Fruit fly (Drosophila melanogaster) whole organism, embryonic: ENCODE results near the gene CG42781.

Experiments
- ATbp ChIP-seq: fragments of 200-800 bp; sonication (Bioruptor generic); optimal IDR thresholded peaks from 2 replicates; lab custom pipeline; 2017; ENCODE audit warnings: missing biosample characterization, mild to moderate bottlenecking, missing genetic modification characterization, missing genetic modification reagents
- Atf6 ChIP-seq: fragments of 200-800 bp; sonication (Bioruptor generic); IDR thresholded peaks from 2 replicates; pipeline ENCODE4 v1.3.6; 2022; ENCODE audit warnings: missing biosample characterization, missing genetic modification characterization
- B-H2 ChIP-seq: fragments of 200-800 bp; sonication (Bioruptor generic); optimal IDR thresholded peaks from 2 replicates; lab custom pipeline; 2018; ENCODE audit warnings: missing biosample characterization, mild to moderate bottlenecking, missing genetic modification characterization
- CG10274 ChIP-seq: fragments of 200-800 bp; sonication (Bioruptor generic); optimal IDR thresholded peaks from 3 replicates; lab custom pipeline; 2017; ENCODE audit warnings: missing biosample characterization, mild to moderate bottlenecking, missing genetic modification characterization
- CG11085 ChIP-seq: fragments of 200-800 bp; sonication (Bioruptor generic); IDR thresholded peaks from 2 replicates; pipeline ENCODE4 v1.3.6; 2022; ENCODE audit warnings: missing biosample characterization, missing genetic modification characterization
- CG11093 ChIP-seq: fragments of 200-800 bp; sonication (Bioruptor generic); IDR thresholded peaks from 3 replicates; pipeline ENCODE4 v1.3.6; 2022; ENCODE audit warnings: missing biosample characterization, missing genetic modification characterization
- CG11247 ChIP-seq: fragments of 200-800 bp; sonication (Bioruptor generic); IDR thresholded peaks from 2 replicates; pipeline ENCODE4 v1.3.6; 2022; ENCODE audit warnings: missing biosample characterization, missing genetic modification characterization
- CG13775 ChIP-seq: fragments of 200-800 bp; sonication (Bioruptor generic); optimal IDR thresholded peaks from 3 replicates; lab custom pipeline; 2017; ENCODE audit warnings: missing biosample characterization, mild to moderate bottlenecking, missing genetic modification characterization
- CG1602 ChIP-seq: fragments of 200-800 bp; sonication (Bioruptor generic); optimal IDR thresholded peaks from 3 replicates; lab custom pipeline; 2016; ENCODE audit warnings: missing biosample characterization, missing genetic modification characterization
- CG16815 ChIP-seq: fragments of 200-800 bp; sonication (Bioruptor generic); optimal IDR thresholded peaks from 3 replicates; lab custom pipeline; 2017; ENCODE audit warnings: missing biosample characterization, mild to moderate bottlenecking, missing genetic modification characterization
- CG17186 ChIP-seq: fragments of 200-800 bp; sonication (Bioruptor generic); optimal IDR thresholded peaks from 3 replicates; lab custom pipeline; 2017; ENCODE audit warnings: missing biosample characterization, missing genetic modification reagents, missing genetic modification characterization
- CG18011 ChIP-seq: fragments of 200-800 bp; sonication (Bioruptor generic); optimal IDR thresholded peaks from 2 replicates; lab custom pipeline; 2017; ENCODE audit warnings: missing biosample characterization, missing genetic modification characterization, mild to moderate bottlenecking, moderate library complexity, missing genotype
- CG2678 ChIP-seq: fragments of 200-800 bp; sonication (Bioruptor generic); optimal IDR thresholded peaks from 3 replicates; lab custom pipeline; 2019; ENCODE audit warnings: missing biosample characterization, mild to moderate bottlenecking, missing genetic modification characterization, moderate library complexity
- CG30431 ChIP-seq: fragments of 200-800 bp; sonication (Bioruptor generic); optimal IDR thresholded peaks from 2 replicates; lab custom pipeline; 2017; ENCODE audit warnings: missing biosample characterization, missing genetic modification characterization
- CG5180 ChIP-seq: fragments of 200-800 bp; sonication (Bioruptor generic); optimal IDR thresholded peaks from 3 replicates; lab custom pipeline; 2017; ENCODE audit warnings: missing biosample characterization, missing genetic modification characterization, mild to moderate bottlenecking, moderate library complexity, missing genetic modification reagents
- CG6813 ChIP-seq: fragments of 200-800 bp; sonication (Bioruptor generic); optimal IDR thresholded peaks from 2 replicates; lab custom pipeline; 2017; ENCODE audit warnings: missing biosample characterization, missing genetic modification characterization, mild to moderate bottlenecking, moderate library complexity, missing genetic modification reagents
- CG6854 ChIP-seq: fragments of 200-800 bp; sonication (Bioruptor generic); optimal IDR thresholded peaks from 3 replicates; lab custom pipeline; 2017; ENCODE audit warnings: missing biosample characterization, mild to moderate bottlenecking, missing genetic modification characterization
- CG9817 ChIP-seq: fragments of 200-800 bp; sonication (Bioruptor generic); optimal IDR thresholded peaks from 2 replicates; lab custom pipeline; 2018; ENCODE audit warnings: missing biosample characterization, mild to moderate bottlenecking, missing genetic modification characterization, moderate library complexity
- CrebB ChIP-seq: fragments of 200-800 bp; sonication (Bioruptor generic); optimal IDR thresholded peaks from 3 replicates; lab custom pipeline; 2018; ENCODE audit warnings: missing biosample characterization, mild to moderate bottlenecking, missing genetic modification characterization
- E2f1 ChIP-seq: fragments of 200-800 bp; sonication (Bioruptor generic); IDR thresholded peaks from 2 replicates; pipeline ENCODE4 v1.3.6; 2022; ENCODE audit warnings: missing biosample characterization, missing genetic modification characterization
- ERR ChIP-seq: fragments of 200-800 bp; sonication (Bioruptor generic); optimal IDR thresholded peaks from 2 replicates; lab custom pipeline; 2016; ENCODE audit warnings: missing biosample characterization, missing genetic modification characterization
- H2.0 ChIP-seq: fragments of 200-800 bp; sonication (Bioruptor generic); IDR thresholded peaks from 2 replicates; pipeline ENCODE4 v1.3.6; 2022; ENCODE audit warnings: missing biosample characterization, missing genetic modification characterization
- Hand ChIP-seq: fragments of 200-800 bp; sonication (Bioruptor generic); optimal IDR thresholded peaks from 2 replicates; lab custom pipeline; 2017; ENCODE audit warnings: mild to moderate bottlenecking, missing biosample characterization, missing genetic modification reagents, missing genetic modification characterization
- Kr ChIP-seq: fragments of 200-800 bp; sonication (Bioruptor generic); optimal IDR thresholded peaks from 2 replicates; lab custom pipeline; 2017; ENCODE audit warnings: missing biosample characterization, mild to moderate bottlenecking, missing genetic modification characterization
- Neu2 ChIP-seq: fragments of 200-800 bp; sonication (Bioruptor generic); optimal IDR thresholded peaks from 3 replicates; lab custom pipeline; 2016; ENCODE audit warnings: missing biosample characterization, missing genetic modification characterization, borderline replicate concordance
- Optix ChIP-seq: fragments of 200-800 bp; sonication (Bioruptor generic); IDR thresholded peaks from 3 replicates; pipeline ENCODE4 v1.3.6; 2022; ENCODE audit warnings: missing biosample characterization, missing genetic modification characterization
- PHDP ChIP-seq: fragments of 200-800 bp; sonication (Bioruptor generic); optimal IDR thresholded peaks from 3 replicates; lab custom pipeline; 2018; ENCODE audit warnings: missing biosample characterization, mild to moderate bottlenecking, missing genetic modification characterization, moderate library complexity
- Trl ChIP-seq, 3 experiments: fragments of >200 bp in 2 of 3; fragments of 200-800 bp in 1 of 3; sonication (Bioruptor generic) in 1 of 3; optimal IDR thresholded peaks; 2 replicates in 1 of 3; 3 replicates in 2 of 3; lab custom pipeline; 2016 to 2017; ENCODE audit warnings: missing biosample characterization in 1 of 3, missing genetic modification characterization in 1 of 3
- ac ChIP-seq: fragments of 200-800 bp; sonication (Bioruptor generic); optimal IDR thresholded peaks from 3 replicates; lab custom pipeline; 2017; ENCODE audit warnings: missing biosample characterization, mild to moderate bottlenecking, missing genetic modification characterization
- az2 ChIP-seq: fragments of 200-800 bp; sonication (Bioruptor generic); optimal IDR thresholded peaks from 3 replicates; lab custom pipeline; 2016; ENCODE audit warnings: missing biosample characterization, missing genetic modification characterization
- bcd ChIP-seq: fragments of 200-800 bp; sonication (Bioruptor generic); optimal IDR thresholded peaks from 2 replicates; lab custom pipeline; 2017; ENCODE audit warnings: missing biosample characterization, mild to moderate bottlenecking, missing genetic modification characterization
- caup ChIP-seq: fragments of 200-800 bp; sonication (Bioruptor generic); optimal IDR thresholded peaks from 3 replicates; lab custom pipeline; 2017; ENCODE audit warnings: missing biosample characterization, mild to moderate bottlenecking, missing genetic modification characterization, moderate library complexity; ENCODE audit not compliant: severe bottlenecking
- cwo ChIP-seq: fragments of 200-800 bp; sonication (Bioruptor generic); optimal IDR thresholded peaks from 3 replicates; lab custom pipeline; 2017; ENCODE audit warnings: missing biosample characterization, missing genetic modification characterization, mild to moderate bottlenecking, moderate library complexity, missing genetic modification reagents
- dati ChIP-seq: fragments of 200-800 bp; sonication (Bioruptor generic); IDR thresholded peaks from 2 replicates; pipeline ENCODE4 v1.3.6; 2022; ENCODE audit warnings: missing biosample characterization, missing genetic modification characterization
- esg ChIP-seq: fragments of 200-800 bp; sonication (Bioruptor generic); conservative IDR thresholded peaks from 2 replicates; pipeline ENCODE4 v1.3.6; 2022; ENCODE audit warnings: missing biosample characterization, missing genetic modification characterization
- ewg ChIP-seq: fragments of 200-800 bp; sonication (Bioruptor generic); optimal IDR thresholded peaks from 3 replicates; lab custom pipeline; 2017; ENCODE audit warnings: mild to moderate bottlenecking, missing biosample characterization, missing genetic modification reagents, missing genetic modification characterization
- eyg ChIP-seq: fragments of 200-800 bp; sonication (Bioruptor generic); optimal IDR thresholded peaks from 3 replicates; lab custom pipeline; 2016; ENCODE audit warnings: missing biosample characterization, missing genetic modification characterization
- gcm ChIP-seq: fragments of 200-800 bp; sonication (Bioruptor generic); optimal IDR thresholded peaks from 2 replicates; lab custom pipeline; 2019; ENCODE audit warnings: missing biosample characterization, mild to moderate bottlenecking, missing genetic modification characterization, moderate library complexity
- grau ChIP-seq: fragments of 200-800 bp; optimal IDR thresholded peaks from 3 replicates; lab custom pipeline; 2019; ENCODE audit warnings: missing biosample characterization, mild to moderate bottlenecking, missing genetic modification characterization, moderate library complexity
- gro ChIP-seq: fragments of 200-800 bp; sonication (Bioruptor generic); optimal IDR thresholded peaks from 2 replicates; lab custom pipeline; 2016; ENCODE audit warnings: missing biosample characterization, missing genetic modification characterization
- hbn ChIP-seq: fragments of 200-800 bp; sonication (Bioruptor generic); IDR thresholded peaks from 2 replicates; pipeline ENCODE4 v1.3.6; 2022; ENCODE audit warnings: missing biosample characterization, missing genetic modification characterization; ENCODE audit not compliant: partially characterized antibody
- kay ChIP-seq: fragments of 200-800 bp; sonication (Bioruptor generic); optimal IDR thresholded peaks from 2 replicates; lab custom pipeline; 2016; ENCODE audit warnings: missing biosample characterization, missing genetic modification characterization
- repo ChIP-seq: fragments of 200-800 bp; sonication (Bioruptor generic); optimal IDR thresholded peaks from 2 replicates; lab custom pipeline; 2016; ENCODE audit warnings: missing biosample characterization, missing genetic modification characterization
- row ChIP-seq: fragments of 200-800 bp; sonication (Bioruptor generic); IDR thresholded peaks from 3 replicates; pipeline ENCODE4 v1.3.6; 2022; ENCODE audit warnings: missing biosample characterization, missing genetic modification characterization
- tin ChIP-seq: fragments of 200-800 bp; sonication (Bioruptor generic); optimal IDR thresholded peaks from 3 replicates; lab custom pipeline; 2016; ENCODE audit warnings: missing biosample characterization, missing genetic modification characterization
- wdn ChIP-seq: fragments of 200-800 bp; sonication (Bioruptor generic); IDR thresholded peaks from 2 replicates; pipeline ENCODE4 v1.3.6; 2022; ENCODE audit warnings: missing biosample characterization, missing genetic modification characterization
- wek ChIP-seq: fragments of 200-800 bp; sonication (Bioruptor generic); optimal IDR thresholded peaks from 3 replicates; lab custom pipeline; 2018; ENCODE audit warnings: missing biosample characterization, mild to moderate bottlenecking, missing genetic modification characterization, moderate library complexity
- yki ChIP-seq: fragments of >200 bp; optimal IDR thresholded peaks from 3 replicates; lab custom pipeline; 2018

CG42781 gene

DNA sequence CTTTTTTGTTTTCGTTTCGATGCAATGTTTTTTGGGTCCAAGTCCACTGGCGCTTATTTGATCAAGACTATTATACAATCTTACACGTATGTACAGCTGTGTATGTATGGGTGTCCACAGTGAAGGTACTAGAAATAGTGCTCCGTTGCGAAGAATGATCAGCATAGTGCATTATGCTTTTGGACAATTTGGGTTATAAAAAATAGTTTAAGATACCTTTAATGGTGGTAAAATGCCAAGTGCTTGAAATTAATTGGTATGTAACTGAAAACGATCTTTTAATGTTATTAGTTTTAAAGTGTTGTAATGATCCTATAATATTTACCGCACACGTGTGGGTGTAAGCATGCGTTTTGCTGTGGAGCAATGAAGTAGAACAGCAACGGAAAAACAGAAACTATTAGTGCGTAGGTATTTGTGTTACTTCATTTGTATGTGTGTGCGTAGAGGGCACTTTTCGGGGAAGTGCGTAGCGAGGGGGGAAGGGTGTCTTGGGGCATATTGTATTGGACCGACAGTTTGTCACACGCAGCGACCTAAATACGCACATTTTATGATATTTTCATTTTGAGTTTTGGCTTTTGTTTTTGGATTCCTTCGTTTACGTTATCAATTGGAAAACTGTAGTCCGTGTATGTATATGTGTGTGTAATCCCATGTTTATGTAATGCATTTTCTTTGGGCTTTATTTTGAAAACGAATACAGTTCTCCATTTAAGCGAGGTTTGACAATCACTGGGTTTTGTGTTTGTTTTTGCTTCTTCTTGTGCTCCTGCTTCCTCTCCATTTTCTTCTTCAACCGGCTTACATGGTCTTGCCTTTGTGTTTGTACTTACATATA, 46.4 kb downstream of the CG42781 start (continued):
- TF ChIP-seq CG18011 (GFP tag; lab: Kevin White, UChicago) (peak; percentile 61), dati (peak; percentile 72), CG13775 (GFP tag; lab: Kevin White, UChicago) (peak; percentile 82), wek (peak; percentile 80), ATbp (GFP tag; lab: Kevin White, UChicago) (peak; percentile 94), Hand (peak; percentile 39), Optix (GFP tag; lab: Robert Waterston, UW) (peak; percentile 80; the same call in 2 of the 3 replicates), CG10274 (GFP tag; lab: Kevin White, UChicago) (peak; percentile 70), cwo (peak; percentile 87), CG6854 (GFP tag; lab: Kevin White, UChicago) (peak; percentile 69), hbn (no peak), ac (GFP tag; lab: Kevin White, UChicago) (peak; percentile 82), Trl (optimal IDR thresholded peaks at IDR 0.05; lab: Kevin White, UChicago) (no peak), Trl (GFP tag; optimal IDR thresholded peaks at IDR 0.05; lab: Kevin White, UChicago) (peak; percentile 91), CG11085 (GFP tag; lab: Robert Waterston, UW) (peak; percentile 68), wdn (peak; percentile 59), CG9817 (peak; percentile 81), repo (GFP tag; lab: Kevin White, UChicago) (peak; percentile 85), eyg (GFP tag; lab: Kevin White, UChicago) (peak; percentile 68), CG11093 (GFP tag; lab: Robert Waterston, UW) (peak; percentile 80), CG5180 (peak; percentile 78), caup (GFP tag; lab: Kevin White, UChicago) (peak; percentile 77), Neu2 (GFP tag; lab: Kevin White, UChicago) (peak; percentile 76), CG6813 (peak; percentile 87), CG17186 (GFP tag; lab: Kevin White, UChicago) (peak; percentile 84), row (GFP tag; lab: Robert Waterston, UW) (peak; percentile 92), CG11247 (GFP tag; lab: Robert Waterston, UW) (peak; percentile 72), Atf6 (peak; percentile 74; the same call in 1 of the 2 replicates), tin (peak; percentile 91), H2.0 (GFP tag; lab: Robert Waterston, UW) (peak; percentile 77), esg (GFP tag; lab: Robert Waterston, UW) (peak; percentile 79), E2f1 (GFP tag; lab: Robert Waterston, UW) (peak; percentile 85), PHDP (tag; lab: Kevin White, UChicago) (peak; percentile 93), grau (peak; percentile 93), CrebB (peak; percentile 85), CG16815 (GFP tag; lab: Kevin White, UChicago) (peak; percentile 85), CG1602 (GFP tag; lab: Kevin White, UChicago) (peak; percentile 90), bcd (GFP tag; lab: Kevin White, UChicago) (peak; percentile 90), B-H2 (peak; percentile 20), gro (GFP tag; lab: Kevin White, UChicago) (peak; percentile 31), kay (GFP tag; lab: Kevin White, UChicago) (peak; percentile 81), ERR (peak; percentile 77), Kr (GFP tag; lab: Kevin White, UChicago) (no peak), ewg (peak; percentile 87), yki (lab: Kevin White, UChicago) (peak; percentile 8), gcm (GFP tag; lab: Kevin White, UChicago) (peak; percentile 93), CG2678 (tag; lab: Kevin White, UChicago) (peak; percentile 94), CG30431 (GFP tag; lab: Kevin White, UChicago) (peak; percentile 90), az2 (GFP tag; lab: Kevin White, UChicago) (peak; percentile 91)
